Fruit fly (Drosophila melanogaster) whole organism, embryonic: Measurements from ENCODE around the gene obst-F.

Source experiments
- CG11247 ChIP-seq: fragments of 200-800 bp; sonication (Bioruptor generic); IDR thresholded peaks from 2 replicates; pipeline ENCODE4 v1.3.6; 2022; ENCODE audit warnings: missing biosample characterization, missing genetic modification characterization
- CG11504 ChIP-seq: fragments of 200-800 bp; sonication (Bioruptor generic); optimal IDR thresholded peaks from 3 replicates; lab custom pipeline; 2019; ENCODE audit warnings: missing biosample characterization, mild to moderate bottlenecking, missing genetic modification characterization, moderate library complexity
- CG13287 ChIP-seq: fragments of 200-800 bp; sonication (Bioruptor generic); IDR thresholded peaks from 2 replicates; pipeline ENCODE4 v1.3.6; 2022; ENCODE audit warnings: missing biosample characterization, missing genetic modification characterization; ENCODE audit not compliant: partially characterized antibody
- ase ChIP-seq: fragments of 200-800 bp; sonication (Bioruptor generic); IDR thresholded peaks from 3 replicates; pipeline ENCODE4 v1.3.6; 2022; ENCODE audit warnings: missing biosample characterization, missing genetic modification characterization
- dpn ChIP-seq, 2 experiments: fragments of 200-800 bp; sonication (Bioruptor generic); optimal IDR thresholded peaks; 3 replicates each; lab custom pipeline; 2016; ENCODE audit warnings: missing biosample characterization in 2 of 2, missing genetic modification characterization in 2 of 2
- hkb ChIP-seq, 2 experiments: fragments of 200-800 bp in 1 of 2; fragments of >200 bp in 1 of 2; sonication (Bioruptor generic) in 1 of 2; IDR thresholded peaks in 1 of 2; optimal IDR thresholded peaks in 1 of 2; 2 replicates each; pipeline versions ENCODE4 v1.3.6 to Lab custom; 2017 to 2022; ENCODE audit warnings: missing biosample characterization in 1 of 2, missing genetic modification characterization in 1 of 2
- otp ChIP-seq: fragments of 200-800 bp; sonication (Bioruptor generic); IDR thresholded peaks from 3 replicates; pipeline ENCODE4, ENCODE4 v1.3.6; 2022; ENCODE audit warnings: missing biosample characterization, missing genetic modification characterization

DNA sequence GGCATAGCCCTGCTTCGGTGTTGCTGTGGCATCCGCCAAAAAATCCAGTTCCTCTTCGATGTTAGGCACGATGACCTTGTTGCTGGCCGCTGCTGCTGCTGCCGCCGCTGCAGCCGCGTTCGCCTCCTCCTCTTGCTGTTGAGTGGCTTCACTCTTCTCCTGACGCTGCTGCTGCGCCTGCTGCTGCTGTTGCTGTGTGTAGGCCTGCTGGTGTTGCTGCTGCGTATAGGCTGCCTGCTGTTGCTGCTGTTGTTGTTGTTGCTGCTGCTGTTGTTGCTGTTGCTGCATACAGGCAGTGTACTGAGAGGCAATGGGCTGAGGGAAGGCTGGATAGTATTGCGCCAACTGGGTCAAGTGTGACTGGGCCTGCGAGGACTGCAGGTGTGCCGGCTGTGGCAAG is 35.7 kb upstream of the obst-F start:
- TF ChIP-seq CG11247 (GFP tag; lab: Robert Waterston, UW): no peak
- no peak for TF ChIP-seq otp (GFP tag; lab: Robert Waterston, UW)
- TF ChIP-seq dpn (GFP tag; optimal IDR thresholded peaks at IDR 0.05; lab: Kevin White, UChicago): no peak
- TF ChIP-seq CG11504 (tag; lab: Kevin White, UChicago): no peak
- no peak for TF ChIP-seq hkb (optimal IDR thresholded peaks at IDR 0.05; lab: Kevin White, UChicago)
- no peak for TF ChIP-seq hkb (GFP tag; IDR thresholded peaks at IDR 0.05; lab: Robert Waterston, UW)
- TF ChIP-seq CG13287 (GFP tag; lab: Robert Waterston, UW): no peak
- TF ChIP-seq ase (GFP tag; lab: Robert Waterston, UW): no peak
